Worm (Caenorhabditis elegans) whole organism, young adult: ENCODE measurements around the gene F26D10.13.

Experiments used
- K12H6.12 ChIP-seq: fragments of 200-800 bp; sonication (Bioruptor generic); optimal IDR thresholded peaks from 2 replicates; lab custom pipeline; 2018; ENCODE audit warnings: mild to moderate bottlenecking, missing genetic modification characterization, missing compliant biosample characterization
- Y79H2A.3 ChIP-seq: fragments of 200-800 bp; sonication (Bioruptor generic); conservative IDR thresholded peaks from 2 replicates; pipeline ENCODE4 v1.3.6; 2022; ENCODE audit warnings: missing genetic modification reagents, missing genetic modification characterization, missing compliant biosample characterization
- ama-1 ChIP-seq, 3 experiments: fragments of 150-350 bp in 1 of 3; sonication (generic microtip) in 2 of 3; optimal IDR thresholded peaks; 2 replicates each; lab custom pipeline; 2014 to 2018; ENCODE audit warnings: missing biosample characterization in 2 of 3, missing genetic modification characterization in 2 of 3, missing genetic modification reagents in 2 of 3
- hrde-1 ChIP-seq: sonication (generic microtip); optimal IDR thresholded peaks from 2 replicates; lab custom pipeline; 2016; ENCODE audit warnings: missing genetic modification characterization, mild to moderate bottlenecking, missing compliant biosample characterization, moderate library complexity, missing genotype, missing genetic modification reagents, borderline replicate concordance
- pha-4 ChIP-seq: fragments of 150-350 bp; sonication (generic microtip); optimal IDR thresholded peaks from 2 replicates; lab custom pipeline; 2014; ENCODE audit warnings: missing biosample characterization, missing genetic modification reagents, missing genetic modification characterization
- unc-130 ChIP-seq: sonication (generic microtip); optimal IDR thresholded peaks from 2 replicates; lab custom pipeline; 2016; ENCODE audit warnings: missing genetic modification reagents, missing genetic modification characterization, missing compliant biosample characterization

- TF ChIP-seq K12H6.12 (tag; lab: Kevin White, UChicago) = no peak
- TF ChIP-seq ama-1 (optimal IDR thresholded peaks at IDR 0.05; lab: Kevin White, UChicago) = no peak
- TF ChIP-seq ama-1 (GFP tag; optimal IDR thresholded peaks at IDR 0.05; lab: Kevin White, UChicago) = no peak
- TF ChIP-seq unc-130 (GFP tag; lab: Kevin White, UChicago) = no peak
- TF ChIP-seq pha-4 (tag; lab: Kevin White, UChicago) = no peak
- no peak for TF ChIP-seq Y79H2A.3 (GFP tag; lab: Robert Waterston, UW)
- TF ChIP-seq hrde-1 = no peak
These were observed 12.3 kb upstream of the F26D10.13 start, which contains the start of gene clec-196 for ce11 chrIV:17276705-17277458.
